Worm (Caenorhabditis elegans): ENCODE results near the gene asm-2.

The asm-2 gene

DNA sequence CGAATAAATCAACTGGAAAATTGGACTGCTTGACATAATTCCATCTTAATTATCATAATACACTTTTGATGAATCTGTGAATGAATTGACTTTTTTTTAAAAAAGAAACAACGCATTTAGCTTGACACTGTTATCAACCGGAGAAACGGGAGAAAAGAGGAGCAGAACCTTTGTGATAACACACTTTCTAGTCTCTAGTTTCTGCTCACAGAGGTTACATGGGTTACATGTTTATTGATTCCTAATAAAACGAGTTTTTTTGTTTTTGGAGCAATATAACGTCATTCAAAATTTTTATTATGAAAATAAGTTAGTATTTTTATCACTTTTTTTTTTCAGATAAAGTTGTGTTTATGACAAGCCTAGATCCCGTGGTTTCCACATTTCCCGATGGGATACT, 6.1 kb downstream of the asm-2 start, which contains the start of gene hizr-1 (continued):
- TF ChIP-seq ceh-62 (tag; optimal IDR thresholded peaks at IDR 0.05) (no peak), pqm-1 (tag; optimal IDR thresholded peaks at IDR 0.05) (peak; percentile 68), aha-1 (tag) (peak; percentile 1), Y5F2A.4 (GFP tag; optimal IDR thresholded peaks at IDR 0.05) (no peak)

- TF ChIP-seq T26A8.4 (GFP tag; IDR thresholded peaks at IDR 0.05) (no peak), dve-1 (tag; optimal IDR thresholded peaks at IDR 0.05; ENCODE audit: insufficient read depth) (no peak)
Observed at ce11 chrX:11316750-11317149, 7.3 kb downstream of the asm-2 start, which contains the start of gene nlp-57. Gene nlp-57 (plus strand): TSS chrX:11317050.

ce11 chrX:11315392-11315791, 8.7 kb downstream of the asm-2 start, which contains the start of gene F08G12.11:
Gene F08G12.11 (minus strand): TSS chrX:11315572.
- peak in 1 of 2 experiments; percentile 91 for TF ChIP-seq unc-62 (GFP tag; optimal IDR thresholded peaks at IDR 0.05 in 1 of 2)
- no peak for TF ChIP-seq unc-62 (tag; optimal IDR thresholded peaks at IDR 0.05)
- TF ChIP-seq Y48G9A.11 (GFP tag; IDR thresholded peaks at IDR 0.05): no peak

DNA sequence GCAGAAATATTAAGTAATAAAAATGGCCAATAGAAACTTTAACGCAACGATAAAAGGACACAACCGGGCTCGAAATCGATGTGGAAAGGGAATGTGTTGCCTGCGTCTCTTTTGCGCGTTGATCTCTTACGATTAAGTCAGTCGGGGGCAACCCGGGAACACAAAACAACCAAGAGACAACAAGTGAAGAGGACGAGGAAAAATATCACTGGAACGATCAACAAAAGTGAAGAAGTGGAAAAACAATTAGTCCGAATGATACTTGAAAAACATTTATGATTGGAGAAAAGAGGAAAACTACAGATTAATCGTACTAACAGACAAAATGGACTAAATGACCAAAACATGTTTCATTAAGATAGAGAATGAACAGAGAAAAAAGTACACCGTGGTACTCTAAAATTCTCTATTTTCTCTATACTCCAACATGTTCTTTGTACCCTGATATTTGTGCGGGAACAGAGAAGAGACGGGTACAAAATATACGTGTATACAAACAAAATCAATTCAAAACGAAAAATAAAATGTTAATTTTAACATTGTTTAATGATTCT, 13.7 kb downstream of the asm-2 start, which contains the start of gene F08G12.5:
TSS of gene F08G12.5 (minus strand) at position 1 of the 554 bp plus-strand sequence.
- TF ChIP-seq T20F7.1 (GFP tag; optimal IDR thresholded peaks at IDR 0.05): no peak
- TF ChIP-seq aly-2 (tag; optimal IDR thresholded peaks at IDR 0.05): no peak
- TF ChIP-seq F26F4.8 (GFP tag; conservative IDR thresholded peaks at IDR 0.05): no peak
- TF ChIP-seq nhr-48 (tag; optimal IDR thresholded peaks at IDR 0.05): no peak
- TF ChIP-seq Y48G9A.11 (GFP tag; IDR thresholded peaks at IDR 0.05): no peak
- peak in 1 of 2 experiments; percentile 86 for TF ChIP-seq daf-16 (GFP tag; optimal IDR thresholded peaks at IDR 0.05)
- TF ChIP-seq daf-16 (tag; optimal IDR thresholded peaks at IDR 0.05): peak; percentile 81
- no peak for TF ChIP-seq lir-3 (tag; optimal IDR thresholded peaks at IDR 0.05)
- no peak for TF ChIP-seq egl-43 (GFP tag; IDR thresholded peaks at IDR 0.05)
- TF ChIP-seq daf-19 (GFP tag; conservative IDR thresholded peaks at IDR 0.05): no peak
- no peak for TF ChIP-seq zag-1 (tag; optimal IDR thresholded peaks at IDR 0.05)
- TF ChIP-seq nhr-6 (tag; optimal IDR thresholded peaks at IDR 0.05): no peak
- TF ChIP-seq lin-13 (GFP tag; optimal IDR thresholded peaks at IDR 0.05): no peak
- no peak for TF ChIP-seq zip-2 (tag; optimal IDR thresholded peaks at IDR 0.05)
- no peak for TF ChIP-seq cey-2 (tag; optimal IDR thresholded peaks at IDR 0.05; ENCODE audit: borderline replicate concordance, insufficient read depth)
- TF ChIP-seq lin-29 (GFP tag; IDR thresholded peaks at IDR 0.05): no peak
- no peak for TF ChIP-seq php-3 (GFP tag; IDR thresholded peaks at IDR 0.05)
- TF ChIP-seq ama-1 (optimal IDR thresholded peaks at IDR 0.05): no peak
- TF ChIP-seq egl-27 (tag; optimal IDR thresholded peaks at IDR 0.05): no peak
- no peak for TF ChIP-seq lin-1 (GFP tag; IDR thresholded peaks at IDR 0.05)
- TF ChIP-seq R02D3.7 (tag; optimal IDR thresholded peaks at IDR 0.05): no peak
- TF ChIP-seq dmd-8 (GFP tag; IDR thresholded peaks at IDR 0.05): no peak
- TF ChIP-seq saeg-2 (GFP tag; IDR thresholded peaks at IDR 0.05): no peak
- TF ChIP-seq lin-38 (GFP tag; IDR thresholded peaks at IDR 0.05): no peak
- TF ChIP-seq madf-9 (GFP tag; conservative IDR thresholded peaks at IDR 0.05): no peak
- TF ChIP-seq unc-62 (GFP tag; optimal IDR thresholded peaks at IDR 0.05 in 1 of 2): peak in 1 of 2 experiments; percentile 75
- TF ChIP-seq unc-62 (tag; optimal IDR thresholded peaks at IDR 0.05): no peak
- TF ChIP-seq nhr-42 (GFP tag; IDR thresholded peaks at IDR 0.05): no peak
- TF ChIP-seq nhr-28 (tag; optimal IDR thresholded peaks at IDR 0.05): peak; percentile 74
- no peak for TF ChIP-seq mes-2 (tag; optimal IDR thresholded peaks at IDR 0.05; ENCODE audit: poor library complexity, severe bottlenecking)
- TF ChIP-seq unc-39 (tag; optimal IDR thresholded peaks at IDR 0.05): no peak
- TF ChIP-seq hlh-11 (tag; optimal IDR thresholded peaks at IDR 0.05): peak; percentile 49
- TF ChIP-seq pha-4 (GFP tag; IDR thresholded peaks at IDR 0.05): no peak
- TF ChIP-seq pha-4 (tag; optimal IDR thresholded peaks at IDR 0.05): no peak
- no peak for TF ChIP-seq gei-8 (GFP tag; optimal IDR thresholded peaks at IDR 0.05)
